Worm (Caenorhabditis elegans): ENCODE data around the gene spn-4.

DNA sequence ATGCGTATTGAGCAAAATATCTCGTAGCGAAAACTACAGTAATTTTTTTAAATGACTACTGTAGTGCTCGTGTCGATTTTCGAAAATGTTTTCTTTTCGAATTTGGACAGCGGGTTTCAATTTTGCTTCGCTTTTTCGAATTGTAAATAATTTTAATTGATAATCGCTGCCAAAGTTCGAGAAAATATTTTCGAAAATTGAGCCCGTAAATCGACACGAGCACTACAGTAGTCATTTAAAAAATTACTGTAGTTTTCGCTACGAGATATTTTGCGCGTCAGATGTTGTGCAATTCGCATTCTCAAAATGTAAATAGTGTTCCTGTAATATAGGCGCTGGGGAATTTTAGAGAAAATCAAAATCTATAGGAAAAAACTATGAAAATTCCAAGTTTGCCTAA is 2.4 kb downstream of the spn-4 start:
- no peak for TF ChIP-seq hnd-1 (tag; optimal IDR thresholded peaks at IDR 0.05)
- no peak for TF ChIP-seq ama-1 (optimal IDR thresholded peaks at IDR 0.05)
- TF ChIP-seq B0310.2 (tag; optimal IDR thresholded peaks at IDR 0.05), result no peak
- no peak for TF ChIP-seq flt-1 (GFP tag; IDR thresholded peaks at IDR 0.05)
- no peak for TF ChIP-seq ceh-13 (GFP tag; optimal IDR thresholded peaks at IDR 0.05)
- no peak for TF ChIP-seq ceh-36 (tag; optimal IDR thresholded peaks at IDR 0.05)
- no peak for TF ChIP-seq pes-1 (GFP tag; IDR thresholded peaks at IDR 0.05)
